Worm (Caenorhabditis elegans): Measurements from ENCODE around the gene B0391.14.
"Not testable (repeated sequence)": the region's sequence is repeated elsewhere in the genome, so short reads cannot be mapped to it uniquely, and the experiment has no call there.

B0391.14 gene

DNA sequence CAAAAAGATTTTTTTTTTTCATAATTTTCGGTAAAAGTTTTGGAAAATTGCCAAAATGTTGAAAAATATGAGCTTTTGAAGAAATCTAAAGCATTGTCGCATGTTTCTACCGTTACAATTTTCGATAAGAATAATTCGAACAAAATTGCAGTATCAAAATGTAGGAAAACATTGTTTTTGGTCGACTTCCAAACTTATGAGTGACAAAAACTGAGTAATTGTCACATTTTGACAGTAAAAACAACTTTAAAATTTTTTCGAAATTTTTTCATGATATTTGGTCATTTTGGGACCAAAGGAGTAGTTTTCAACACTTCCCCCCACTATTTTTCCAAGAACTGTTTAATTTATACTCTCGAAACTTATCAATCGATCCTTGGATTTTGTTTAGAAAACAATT, 5.1 kb downstream of the B0391.14 start, which contains the start of gene fbxa-139:
Gene fbxa-139 (minus strand): TSS at position 101 of the 400 bp plus-strand sequence.
- TF ChIP-seq attf-5 (GFP tag; optimal IDR thresholded peaks at IDR 0.05) (no peak), ceh-58 (GFP tag; IDR thresholded peaks at IDR 0.05) (no peak), F37B4.10 (GFP tag; IDR thresholded peaks at IDR 0.05) (no peak), attf-3 (GFP tag; conservative IDR thresholded peaks at IDR 0.05) (no peak), nfya-1 (tag; optimal IDR thresholded peaks at IDR 0.05; ENCODE audit: borderline replicate concordance, insufficient read depth) (no peak), lir-1 (GFP tag; conservative IDR thresholded peaks at IDR 0.05) (no peak), ceh-79 (tag; optimal IDR thresholded peaks at IDR 0.05) (no peak), hsf-1 (GFP tag; IDR thresholded peaks at IDR 0.05) (no peak), somi-1 (GFP tag; optimal IDR thresholded peaks at IDR 0.05) (no peak)

DNA sequence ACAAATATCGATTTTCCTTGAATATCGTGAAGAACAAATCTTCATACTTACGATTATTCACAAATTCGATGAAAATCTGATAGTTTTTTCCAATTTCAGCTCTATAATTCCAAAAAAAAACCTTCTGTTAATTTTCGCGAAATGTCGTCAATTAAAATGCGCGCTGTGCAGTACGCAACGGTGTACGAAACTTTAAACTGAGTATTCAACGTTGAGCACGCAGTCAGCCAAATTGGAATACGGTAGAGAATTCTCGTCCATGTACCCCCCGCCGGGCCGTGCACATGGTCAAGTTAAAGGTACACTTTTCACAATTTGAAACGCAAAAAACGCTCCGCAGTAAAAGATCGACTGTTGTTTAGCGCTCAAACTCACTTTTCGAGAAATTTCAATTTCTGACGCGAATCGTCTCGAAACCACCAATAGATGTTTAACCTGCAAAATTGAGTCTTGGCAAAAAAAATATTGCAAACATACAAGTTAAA, 9.4 kb downstream of the B0391.14 start, which contains the start of gene F28F8.7:
Gene F28F8.7 (minus strand): TSS at position 435 of the 485 bp plus-strand sequence.
- TF ChIP-seq bed-2 (GFP tag; IDR thresholded peaks at IDR 0.05) (peak; percentile 90; the same call in 1 of the 2 replicates), attf-6 (GFP tag; IDR thresholded peaks at IDR 0.05) (peak; percentile 48; the same call in 1 of the 2 replicates), dox-1 (GFP tag; IDR thresholded peaks at IDR 0.05) (peak; percentile 95), tlf-1 (GFP tag; optimal IDR thresholded peaks at IDR 0.05) (peak; percentile 81), nhr-80 (tag; optimal IDR thresholded peaks at IDR 0.05) (peak; percentile 75), lin-35 (GFP tag; optimal IDR thresholded peaks at IDR 0.05) (peak in 1 of 3 experiments; percentile 94), lin-40 (tag; optimal IDR thresholded peaks at IDR 0.05) (peak; percentile 69), ztf-18 (tag; optimal IDR thresholded peaks at IDR 0.05) (peak; percentile 42), aptf-2 (GFP tag; conservative IDR thresholded peaks at IDR 0.05) (peak; percentile 64; the same call in 1 of the 2 replicates), egrh-3 (GFP tag; IDR thresholded peaks at IDR 0.05) (0 out of 2 replicates have a peak, but pooled peaks have one; percentile 15), hsf-1 (GFP tag; IDR thresholded peaks at IDR 0.05) (peak; percentile 65), nhr-90 (tag; optimal IDR thresholded peaks at IDR 0.05) (peak; percentile 34), ets-4 (GFP tag; optimal IDR thresholded peaks at IDR 0.05) (peak; percentile 41), F37B4.10 (GFP tag; IDR thresholded peaks at IDR 0.05) (0 out of 2 replicates have a peak, but pooled peaks have one; percentile 31), Y95B8A.8 (GFP tag; IDR thresholded peaks at IDR 0.05) (peak; percentile 79), attf-3 (GFP tag; conservative IDR thresholded peaks at IDR 0.05) (peak; percentile 88), him-1 (tag; optimal IDR thresholded peaks at IDR 0.05) (peak; percentile 7), attf-5 (GFP tag; optimal IDR thresholded peaks at IDR 0.05) (peak; percentile 81), rcor-1 (GFP tag; IDR thresholded peaks at IDR 0.05) (peak; percentile 68; the same call in 1 of the 2 replicates), ztf-25 (GFP tag; IDR thresholded peaks at IDR 0.05) (0 out of 2 replicates have a peak, but pooled peaks have one; percentile 37), K11D2.4 (GFP tag; IDR thresholded peaks at IDR 0.05) (peak; percentile 91), lin-26 (GFP tag; IDR thresholded peaks at IDR 0.05) (peak; percentile 72; the same call in 1 of the 2 replicates), chd-7 (tag; optimal IDR thresholded peaks at IDR 0.05) (peak; percentile 25), ztf-28 (GFP tag; IDR thresholded peaks at IDR 0.05) (peak; percentile 90), cebp-2 (GFP tag; IDR thresholded peaks at IDR 0.05) (peak; percentile 95; the same call in 1 of the 2 replicates), F33H1.4 (GFP tag; IDR thresholded peaks at IDR 0.05) (peak; percentile 71), Y79H2A.3 (GFP tag; conservative IDR thresholded peaks at IDR 0.05) (peak; percentile 45), nfyb-1 (GFP tag; IDR thresholded peaks at IDR 0.05) (peak; percentile 92), snpc-4 (tag; optimal IDR thresholded peaks at IDR 0.05) (peak in 2 of 4 experiments; percentile 63 to 82), unc-130 (GFP tag; optimal IDR thresholded peaks at IDR 0.05) (peak; percentile 80), madf-3 (GFP tag; IDR thresholded peaks at IDR 0.05) (peak; percentile 69; the same call in 1 of the 2 replicates), let-526 (GFP tag; IDR thresholded peaks at IDR 0.05) (peak; percentile 71; the same call in 1 of the 2 replicates), madf-6 (GFP tag; IDR thresholded peaks at IDR 0.05) (peak; percentile 50), C06A6.2 (GFP tag; conservative IDR thresholded peaks at IDR 0.05) (peak; percentile 82), ztf-26 (tag; optimal IDR thresholded peaks at IDR 0.05) (peak; percentile 44), somi-1 (GFP tag; optimal IDR thresholded peaks at IDR 0.05) (peak; percentile 38), gei-17 (GFP tag; optimal IDR thresholded peaks at IDR 0.05) (peak; percentile 25), lir-1 (GFP tag; conservative IDR thresholded peaks at IDR 0.05) (peak; percentile 63), hmg-20 (GFP tag; IDR thresholded peaks at IDR 0.05) (peak; percentile 44; the same call in 1 of the 2 replicates), B0261.1 (tag; optimal IDR thresholded peaks at IDR 0.05) (peak; percentile 17), let-607 (tag; optimal IDR thresholded peaks at IDR 0.05) (peak; percentile 51 to 85)
- not testable (repeated sequence) for TF ChIP-seq snpc-4 (GFP tag; optimal IDR thresholded peaks at IDR 0.05)

All from whole organism, young adult.